Worm (Caenorhabditis elegans): ENCODE measurements around the gene F47E1.20.

ce11 chrX:9028909-9029520 lies 19.7 kb upstream of the F47E1.20 start, which contains the start of gene snf-12:
- no peak for TF ChIP-seq flt-1 (GFP tag; IDR thresholded peaks at IDR 0.05)
- TF ChIP-seq aly-1 (tag; optimal IDR thresholded peaks at IDR 0.05), result no peak
- TF ChIP-seq ama-1 (optimal IDR thresholded peaks at IDR 0.05), result no peak
- no peak for TF ChIP-seq tbx-37 (GFP tag; conservative IDR thresholded peaks at IDR 0.05)
- no peak for TF ChIP-seq ceh-13 (GFP tag; optimal IDR thresholded peaks at IDR 0.05)
- TF ChIP-seq hmbx-1 (tag; optimal IDR thresholded peaks at IDR 0.05), result no peak
- no peak for TF ChIP-seq ets-7 (tag; optimal IDR thresholded peaks at IDR 0.05)
